Fruit fly (Drosophila melanogaster): ENCODE data around the gene CG4133.

- no peak for TF ChIP-seq CG13204 (GFP tag; optimal IDR thresholded peaks at IDR 0.05)
- peak; percentile 44; the same call in 1 of the 2 replicates for TF ChIP-seq CG12605 (GFP tag; IDR thresholded peaks at IDR 0.05)
- TF ChIP-seq CG10348 (GFP tag; IDR thresholded peaks at IDR 0.05): no peak
- peak; percentile 44 for TF ChIP-seq Pif1A (GFP tag; optimal IDR thresholded peaks at IDR 0.05)
- TF ChIP-seq fd96Ca (GFP tag; IDR thresholded peaks at IDR 0.05): peak; percentile 60; the same call in 2 of the 3 replicates
- peak; percentile 10 for TF ChIP-seq CG17806 (tag; optimal IDR thresholded peaks at IDR 0.05)
- TF ChIP-seq D1 (tag; optimal IDR thresholded peaks at IDR 0.05): peak; percentile 9
- no peak for TF ChIP-seq Snoo (tag; optimal IDR thresholded peaks at IDR 0.05)
Measured at dm6 chr2L:470336-470934, 15.1 kb downstream of the CG4133 start.

Measured in whole organism, pupa.